Fruit fly (Drosophila melanogaster) whole organism, wandering third instar larva: ENCODE results near the gene Porin2.

ENCODE experiments used
- CG9705 ChIP-seq: fragments of 200-800 bp; sonication (Bioruptor generic); optimal IDR thresholded peaks from 2 replicates; lab custom pipeline; 2018; ENCODE audit warnings: missing biosample characterization, mild to moderate bottlenecking, missing genetic modification characterization
- CrebA ChIP-seq: fragments of 200-800 bp; sonication (Bioruptor generic); optimal IDR thresholded peaks from 2 replicates; lab custom pipeline; 2016; ENCODE audit warnings: missing biosample characterization, mild to moderate bottlenecking, missing genetic modification characterization, borderline replicate concordance
- Dfd ChIP-seq: fragments of >200 bp; optimal IDR thresholded peaks from 2 replicates; lab custom pipeline; 2017; ENCODE audit warnings: missing biosample characterization, missing genetic modification characterization
- Dif ChIP-seq: fragments of 200-275, 200-300 bp; sonication (Bioruptor generic); optimal IDR thresholded peaks from 2 replicates; lab custom pipeline; 2018; ENCODE audit warnings: missing biosample characterization, missing genetic modification characterization; ENCODE audit not compliant: partially characterized antibody
- GATAd ChIP-seq: sonication (Bioruptor generic); optimal IDR thresholded peaks from 2 replicates; lab custom pipeline; 2016; ENCODE audit warnings: missing biosample characterization, missing genetic modification characterization
- HLH106 ChIP-seq: fragments of 200-800 bp; optimal IDR thresholded peaks from 3 replicates; lab custom pipeline; 2019; ENCODE audit warnings: missing biosample characterization, mild to moderate bottlenecking, missing genetic modification characterization, moderate library complexity
- Hr78 ChIP-seq: fragments of >200 bp; optimal IDR thresholded peaks from 2 replicates; lab custom pipeline; 2017; ENCODE audit warnings: missing biosample characterization, missing genetic modification characterization
- Hr83 ChIP-seq: fragments of 200-300 bp; sonication (Bioruptor generic); optimal IDR thresholded peaks from 2 replicates; lab custom pipeline; 2016; ENCODE audit warnings: missing biosample characterization, mild to moderate bottlenecking, missing genetic modification characterization, moderate library complexity; ENCODE audit not compliant: poor library complexity, severe bottlenecking
- Myc ChIP-seq: fragments of >200 bp; optimal IDR thresholded peaks from 2 replicates; lab custom pipeline; 2017
- Rel ChIP-seq, 2 experiments: fragments of 200-800 bp; sonication (Bioruptor generic) in 1 of 2; optimal IDR thresholded peaks; 2 replicates in 1 of 2; 3 replicates in 1 of 2; lab custom pipeline; 2016 to 2019; ENCODE audit warnings: mild to moderate bottlenecking in 2 of 2, missing biosample characterization in 2 of 2, missing genetic modification characterization in 2 of 2, moderate library complexity in 1 of 2
- Sp1 ChIP-seq: fragments of 200-800 bp; sonication (Bioruptor generic); optimal IDR thresholded peaks from 3 replicates; lab custom pipeline; 2019; ENCODE audit warnings: missing biosample characterization, mild to moderate bottlenecking, missing genetic modification characterization, moderate library complexity
- dsf ChIP-seq: sonication (Bioruptor generic); optimal IDR thresholded peaks from 2 replicates; lab custom pipeline; 2016; ENCODE audit warnings: missing biosample characterization, missing genetic modification characterization, borderline replicate concordance
- ey ChIP-seq: fragments of 200-800 bp; sonication (Bioruptor generic); optimal IDR thresholded peaks from 2 replicates; lab custom pipeline; 2016; ENCODE audit warnings: missing biosample characterization, missing genetic modification characterization
- foxo ChIP-seq, 2 experiments: fragments of 200-800 bp; sonication (Bioruptor generic); optimal IDR thresholded peaks; 2 replicates in 1 of 2; 3 replicates in 1 of 2; lab custom pipeline; 2016 to 2017; ENCODE audit warnings: missing biosample characterization in 2 of 2, missing genetic modification characterization in 2 of 2
- fru ChIP-seq: fragments of 200-800 bp; sonication (Bioruptor generic); optimal IDR thresholded peaks from 3 replicates; lab custom pipeline; 2016; ENCODE audit warnings: missing biosample characterization, mild to moderate bottlenecking, missing genetic modification characterization
- h ChIP-seq: fragments of 200-800 bp; sonication (Bioruptor generic); optimal IDR thresholded peaks from 3 replicates; lab custom pipeline; 2016; ENCODE audit warnings: missing biosample characterization, mild to moderate bottlenecking, missing genetic modification characterization
- pan ChIP-seq: fragments of >200 bp; optimal IDR thresholded peaks from 2 replicates; lab custom pipeline; 2017
- psq ChIP-seq: fragments of 200-800 bp; sonication (Bioruptor generic); optimal IDR thresholded peaks from 3 replicates; lab custom pipeline; 2017; ENCODE audit warnings: missing biosample characterization, mild to moderate bottlenecking, missing genetic modification characterization, moderate library complexity
- rgr ChIP-seq: fragments of 200-800 bp; sonication (Bioruptor generic); optimal IDR thresholded peaks from 3 replicates; lab custom pipeline; 2016; ENCODE audit warnings: missing biosample characterization, mild to moderate bottlenecking, missing genetic modification characterization
- sage ChIP-seq: fragments of 200-800 bp; sonication (Bioruptor generic); optimal IDR thresholded peaks from 2 replicates; lab custom pipeline; 2016; ENCODE audit warnings: missing biosample characterization, mild to moderate bottlenecking, missing genetic modification characterization

Porin2 gene

DNA sequence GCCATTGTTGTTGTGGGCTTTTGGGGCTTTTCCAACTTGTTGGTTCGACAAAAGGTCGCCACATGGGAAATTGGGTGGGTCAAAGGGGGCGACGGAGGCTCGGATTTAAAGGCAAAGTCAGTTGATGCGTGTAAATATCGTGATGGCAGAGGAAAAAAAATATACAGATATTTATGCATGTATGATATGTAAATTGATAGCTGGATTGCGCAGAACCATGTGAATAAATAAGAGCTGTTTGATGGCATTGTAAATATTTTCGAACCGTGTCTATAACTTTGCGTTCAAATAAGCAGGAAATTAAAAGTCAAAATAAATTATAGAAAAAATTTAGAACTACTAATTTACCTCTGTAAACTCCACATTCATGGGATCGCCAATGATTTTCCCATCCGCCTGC lies 24.2 kb downstream of the Porin2 start:
- TF ChIP-seq rgr (GFP tag; lab: Kevin White, UChicago) = no peak
- TF ChIP-seq Hr78 (GFP tag; lab: Kevin White, UChicago) = no peak
- no peak for TF ChIP-seq Sp1 (GFP tag; lab: Kevin White, UChicago)

dm6 chr2L:10820405-10820804 lies 26.4 kb downstream of the Porin2 start, which contains the start of gene CG17134:
CG17134 (plus strand) TSS chr2L:10820705.
- TF ChIP-seq Dfd = no peak

dm6 chr2L:10818807-10819206 lies 28.0 kb downstream of the Porin2 start, which contains the start of gene CG6508:
CG6508 (plus strand) TSS chr2L:10819107.
- TF ChIP-seq pan (lab: Kevin White, UChicago) = no peak
- TF ChIP-seq, all 38 proteins: peak for 0

DNA sequence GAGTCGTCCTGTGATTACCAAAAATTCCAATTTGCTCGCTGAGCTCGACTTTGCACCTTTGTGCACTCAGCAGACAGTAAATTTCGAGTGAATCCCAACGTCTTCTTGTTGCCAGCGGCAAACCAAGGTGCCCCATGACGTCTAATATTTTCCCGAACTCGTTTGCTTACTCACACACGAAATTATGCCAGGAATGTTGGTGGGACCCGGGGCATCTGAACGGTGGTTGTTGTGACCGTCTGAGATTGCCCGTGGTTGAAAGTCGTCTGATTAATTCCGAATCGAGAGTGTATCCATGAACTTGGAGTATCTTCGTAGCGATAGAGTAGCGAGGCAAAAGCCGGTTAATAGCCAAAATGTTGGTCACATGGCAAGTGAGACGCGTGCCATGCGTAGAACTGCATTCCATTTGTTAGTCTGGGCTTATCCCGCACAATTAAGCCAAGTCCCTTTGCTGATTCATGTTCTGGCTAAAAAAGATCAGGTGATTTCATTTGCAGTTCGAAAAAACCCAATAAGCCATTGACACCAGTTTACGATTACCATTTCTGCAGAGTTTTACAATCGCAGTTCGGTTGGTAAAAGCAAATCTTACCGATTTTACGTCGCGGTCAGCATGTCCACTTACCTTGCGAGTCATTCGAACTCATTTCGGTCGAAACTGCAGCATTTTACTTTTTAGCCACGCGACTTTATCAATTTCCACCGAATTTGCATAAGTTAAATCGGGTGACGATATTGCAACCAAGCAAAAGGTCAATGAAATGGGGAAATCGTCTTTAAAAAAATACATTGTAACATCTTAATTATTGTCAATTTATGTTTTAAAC lies 44.7 kb downstream of the Porin2 start:
- no peak for TF ChIP-seq Rel (GFP tag; optimal IDR thresholded peaks at IDR 0.05; lab: Kevin White, UChicago)
- TF ChIP-seq Rel (tag; optimal IDR thresholded peaks at IDR 0.05; lab: Kevin White, UChicago) = peak; percentile 48
- no peak for TF ChIP-seq Hr78 (GFP tag; lab: Kevin White, UChicago)
- no peak for TF ChIP-seq Sp1 (GFP tag; lab: Kevin White, UChicago)
- no peak for TF ChIP-seq GATAd (GFP tag; lab: Kevin White, UChicago)
- no peak for TF ChIP-seq CG9705 (GFP tag; lab: Kevin White, UChicago)

DNA sequence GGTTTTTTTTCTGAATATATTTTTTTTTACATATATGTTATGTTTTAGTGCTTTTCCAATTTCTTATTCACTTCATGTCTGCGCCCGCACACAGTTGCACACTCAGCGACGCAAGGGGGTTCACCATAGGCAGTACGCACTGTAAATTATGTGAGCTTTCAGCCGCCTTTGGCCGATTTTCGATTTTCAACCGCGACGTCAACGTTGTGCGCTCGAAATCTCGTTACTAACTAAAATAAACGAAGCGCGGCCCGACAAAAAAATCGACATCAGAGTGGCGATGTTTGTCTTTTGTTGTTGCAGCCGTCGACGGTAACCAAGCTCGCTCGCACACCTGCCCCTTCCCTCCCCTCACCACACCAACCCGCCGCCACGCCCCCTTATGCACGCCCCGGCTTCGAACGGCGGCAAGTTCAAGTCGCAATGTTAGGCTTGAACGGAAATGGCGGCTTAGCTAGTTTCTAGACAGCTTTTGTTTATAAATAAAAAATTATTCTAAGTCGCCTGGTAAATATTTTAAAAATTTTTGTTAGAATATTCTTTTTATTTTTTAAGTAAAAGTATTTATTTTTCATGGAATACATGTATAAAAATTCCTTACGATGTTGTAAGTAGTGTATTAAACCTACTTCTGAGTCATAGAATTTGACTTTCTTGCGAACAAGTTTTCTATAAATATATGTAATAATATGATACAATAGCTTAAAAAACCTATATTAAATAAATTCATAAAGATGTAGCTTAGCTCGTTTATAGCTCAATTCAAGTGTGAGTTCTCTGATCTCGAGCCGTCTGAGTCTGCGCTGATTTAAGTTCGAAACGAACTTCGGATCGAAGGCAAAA lies 45.7 kb downstream of the Porin2 start, which contains the start of gene CG31869:
Gene CG31869 (minus strand): TSS at position 233 of the 843 bp plus-strand sequence.
- TF ChIP-seq h = peak; percentile 38
- peak; percentile 17 for TF ChIP-seq fru (GFP tag; lab: Kevin White, UChicago)
- peak; percentile 2 for TF ChIP-seq ey
- TF ChIP-seq Rel (GFP tag; optimal IDR thresholded peaks at IDR 0.05; lab: Kevin White, UChicago) = no peak
- peak; percentile 13 for TF ChIP-seq Rel (tag; optimal IDR thresholded peaks at IDR 0.05; lab: Kevin White, UChicago)
- peak; percentile 68 for TF ChIP-seq Dif (GFP tag; lab: Kevin White, UChicago)
- TF ChIP-seq psq (GFP tag; lab: Kevin White, UChicago) = peak; percentile 6
- TF ChIP-seq foxo (GFP tag; optimal IDR thresholded peaks at IDR 0.05; lab: Kevin White, UChicago) = peak in 1 of 2 experiments; percentile 1
- no peak for TF ChIP-seq CrebA (GFP tag; lab: Kevin White, UChicago)
- no peak for TF ChIP-seq sage (GFP tag; lab: Kevin White, UChicago)
- no peak for TF ChIP-seq HLH106 (tag; lab: Kevin White, UChicago)
- peak; percentile 38 for TF ChIP-seq Hr83 (GFP tag; lab: Kevin White, UChicago)
- TF ChIP-seq Myc = peak; percentile 95
- no peak for TF ChIP-seq dsf (GFP tag; lab: Kevin White, UChicago)
